Worm (Caenorhabditis elegans) whole organism, L4/young adult: ENCODE data around the gene cah-3.

Experiments
- W03F9.2 ChIP-seq: fragments of 150-350 bp; optimal IDR thresholded peaks from 2 replicates; lab custom pipeline; 2014; ENCODE audit warnings: missing biosample characterization, missing genetic modification characterization
- dao-5 ChIP-seq: sonication (generic microtip); optimal IDR thresholded peaks from 2 replicates; lab custom pipeline; 2016; ENCODE audit warnings: missing genotype, missing genetic modification characterization, moderate library complexity, missing compliant biosample characterization
- him-1 ChIP-seq: sonication (generic microtip); optimal IDR thresholded peaks from 2 replicates; lab custom pipeline; 2016; ENCODE audit warnings: missing genotype, missing genetic modification reagents, missing genetic modification characterization, missing compliant biosample characterization

DNA sequence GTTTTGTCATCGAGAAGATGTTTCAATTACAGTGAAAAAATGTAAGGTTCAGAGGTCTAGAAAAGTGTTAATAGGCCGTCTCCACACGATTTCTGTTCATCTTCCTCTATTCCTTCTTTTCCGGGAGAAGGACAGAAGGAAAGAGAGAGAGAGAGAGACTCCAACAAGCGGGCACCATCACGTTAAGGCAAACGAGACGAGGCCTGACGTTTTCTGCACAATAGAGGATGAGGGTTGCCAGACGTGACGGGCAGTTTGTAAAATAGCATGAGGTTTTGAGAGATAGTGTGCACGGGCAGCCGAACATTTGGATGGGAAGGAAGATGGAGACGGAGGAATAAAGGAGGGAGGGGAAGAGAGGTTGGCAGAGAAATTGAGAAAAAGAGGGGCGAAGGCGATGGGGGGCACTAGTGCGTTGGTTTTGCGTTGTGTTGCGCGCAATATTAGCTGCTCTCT, 41.5 kb upstream of the cah-3 start, which contains the start of gene twf-2:
- TF ChIP-seq him-1 (tag; lab: Kevin White, UChicago): peak; percentile 56
- TF ChIP-seq W03F9.2 (tag; lab: Kevin White, UChicago): no peak
- peak; percentile 6 for TF ChIP-seq dao-5 (tag; lab: Kevin White, UChicago)
